Worm (Caenorhabditis elegans): ENCODE results near the gene tsp-21.

tsp-21 gene

DNA sequence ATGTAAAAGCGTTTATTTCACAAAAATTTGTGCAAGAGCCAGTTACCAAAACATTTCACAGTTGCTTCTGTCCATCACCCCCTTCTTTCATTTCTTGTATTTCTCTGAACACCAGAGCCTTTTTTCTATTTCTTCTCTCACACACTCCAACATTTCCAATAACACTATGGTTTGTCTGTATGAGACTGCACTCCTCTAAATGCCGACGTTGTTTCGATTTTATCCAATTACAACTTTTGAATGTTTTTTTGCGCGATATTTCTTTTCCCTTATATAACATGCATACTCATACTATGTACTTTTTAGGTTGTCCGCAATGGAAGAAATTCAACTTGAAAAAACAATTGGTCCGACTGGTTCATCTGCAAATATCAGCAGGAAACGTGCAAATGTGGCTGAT, 26.3 kb upstream of the tsp-21 start, which contains the start of gene F21G4.5:
Gene F21G4.5, plus strand, starts transcription at position 301 of the 400 bp plus-strand sequence.
- TF ChIP-seq fkh-6 (tag; optimal IDR thresholded peaks at IDR 0.05), result no peak
- no peak for TF ChIP-seq ceh-48 (tag; optimal IDR thresholded peaks at IDR 0.05)
- no peak for TF ChIP-seq unc-55 (GFP tag; optimal IDR thresholded peaks at IDR 0.05)
- no peak for TF ChIP-seq lim-6 (tag; optimal IDR thresholded peaks at IDR 0.05)

DNA sequence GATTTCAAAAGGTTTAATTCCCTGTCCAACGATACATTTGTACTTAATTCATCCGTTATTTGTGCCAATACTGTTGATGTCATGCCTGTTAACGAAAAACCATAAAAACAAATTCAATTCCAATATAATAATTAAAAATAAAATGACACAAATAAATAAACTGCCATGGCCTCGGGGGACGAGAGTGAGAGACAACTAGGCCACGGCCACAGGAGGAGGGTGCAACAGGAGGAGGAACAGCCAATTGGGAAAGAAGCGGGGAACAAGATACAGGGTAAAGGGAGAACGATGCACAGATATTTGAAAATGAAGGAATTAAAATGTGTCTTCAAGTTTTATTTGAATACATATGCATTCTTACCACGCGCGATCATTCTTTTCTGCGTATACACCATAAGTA, 14.8 kb upstream of the tsp-21 start, which contains the start of gene F21G4.6:
Gene F21G4.6, minus strand, starts transcription at position 87 of the 400 bp plus-strand sequence.
- TF ChIP-seq zip-5 (tag; optimal IDR thresholded peaks at IDR 0.05) (peak; percentile 23), pha-2 (tag; optimal IDR thresholded peaks at IDR 0.05) (no peak), pax-1 (tag; optimal IDR thresholded peaks at IDR 0.05) (no peak), fkh-6 (tag; optimal IDR thresholded peaks at IDR 0.05) (peak; percentile 20), unc-86 (tag; optimal IDR thresholded peaks at IDR 0.05) (no peak), sox-4 (tag; optimal IDR thresholded peaks at IDR 0.05) (no peak), unc-42 (tag; optimal IDR thresholded peaks at IDR 0.05) (no peak), tbx-2 (tag; optimal IDR thresholded peaks at IDR 0.05) (peak; percentile 66), ceh-14 (tag; optimal IDR thresholded peaks at IDR 0.05) (no peak), nfya-1 (tag; optimal IDR thresholded peaks at IDR 0.05) (no peak), ceh-31 (tag; optimal IDR thresholded peaks at IDR 0.05) (peak; percentile 47), elt-4 (tag; optimal IDR thresholded peaks at IDR 0.05) (no peak), tbx-7 (tag; optimal IDR thresholded peaks at IDR 0.05) (peak; percentile 24), ets-4 (tag; optimal IDR thresholded peaks at IDR 0.05) (peak; percentile 28), hlh-8 (tag; optimal IDR thresholded peaks at IDR 0.05) (peak; percentile 3), eyg-1 (tag; optimal IDR thresholded peaks at IDR 0.05) (no peak), elt-2 (tag; optimal IDR thresholded peaks at IDR 0.05) (peak; percentile 11), ceh-2 (tag; optimal IDR thresholded peaks at IDR 0.05) (peak; percentile 57), Y22D7AL.16 (tag; optimal IDR thresholded peaks at IDR 0.05) (no peak)

DNA sequence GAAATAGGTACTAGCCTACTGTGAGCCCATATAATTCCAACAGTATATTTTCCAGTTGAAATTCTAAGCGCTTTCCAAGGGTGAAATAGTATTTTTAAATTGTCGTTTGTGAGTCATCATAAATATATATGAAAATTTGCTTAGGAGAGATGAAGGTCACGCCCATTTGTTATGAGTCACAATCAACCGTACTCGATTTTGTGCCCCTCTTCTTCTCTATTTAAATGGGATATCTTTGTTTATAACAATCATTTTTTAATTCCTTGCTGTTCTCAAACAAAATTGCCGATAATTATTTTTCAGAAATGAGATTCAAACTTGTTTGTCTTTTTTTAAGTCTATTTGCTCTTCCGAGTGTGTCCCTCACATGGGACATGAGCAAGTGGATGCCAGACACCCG, 13.2 kb upstream of the tsp-21 start, which contains the start of gene folr-1:
Gene folr-1, plus strand, starts transcription at position 301 of the 400 bp plus-strand sequence.
- TF ChIP-seq elt-2 (tag; optimal IDR thresholded peaks at IDR 0.05) (no peak), tbx-7 (tag; optimal IDR thresholded peaks at IDR 0.05) (no peak), ceh-45 (GFP tag; IDR thresholded peaks at IDR 0.05) (no peak), hlh-30 (tag; optimal IDR thresholded peaks at IDR 0.05; ENCODE audit: insufficient read depth) (no peak), dve-1 (tag; optimal IDR thresholded peaks at IDR 0.05) (no peak), hlh-15 (tag; optimal IDR thresholded peaks at IDR 0.05) (no peak), mec-3 (tag; optimal IDR thresholded peaks at IDR 0.05; ENCODE audit: borderline replicate concordance) (no peak), F13H6.1 (tag; optimal IDR thresholded peaks at IDR 0.05) (no peak), madf-2 (tag; optimal IDR thresholded peaks at IDR 0.05) (no peak)

DNA sequence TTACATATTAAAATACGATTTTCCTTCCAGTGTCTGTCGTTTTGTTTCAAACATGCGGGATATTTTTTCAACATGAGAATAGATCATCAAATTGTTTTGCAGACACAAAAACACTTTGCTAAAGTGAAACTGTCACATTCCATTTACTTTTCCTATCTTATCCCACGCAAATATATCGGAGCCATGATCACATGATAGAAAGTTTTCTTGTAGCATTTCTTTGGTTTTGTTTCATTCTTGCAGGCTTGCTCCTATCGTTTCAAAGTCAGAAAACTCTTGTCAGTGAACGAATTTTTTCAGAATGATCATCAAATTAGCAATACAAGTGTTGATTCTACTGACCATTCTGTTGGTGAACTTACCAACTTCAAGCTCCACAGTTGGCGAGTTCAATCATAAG, 10.9 kb upstream of the tsp-21 start, which contains the start of gene C17G1.2:
Gene C17G1.2, plus strand, starts transcription at position 301 of the 400 bp plus-strand sequence.
- TF ChIP-seq elt-4 (tag; optimal IDR thresholded peaks at IDR 0.05) (no peak), dmd-4 (tag; optimal IDR thresholded peaks at IDR 0.05; ENCODE audit: borderline replicate concordance) (no peak), tbx-7 (tag; optimal IDR thresholded peaks at IDR 0.05) (no peak), sdc-2 (tag; optimal IDR thresholded peaks at IDR 0.05) (no peak), pqm-1 (tag; optimal IDR thresholded peaks at IDR 0.05) (no peak), F13H6.1 (tag; optimal IDR thresholded peaks at IDR 0.05) (no peak), ttx-3 (tag; optimal IDR thresholded peaks at IDR 0.05) (no peak)

DNA sequence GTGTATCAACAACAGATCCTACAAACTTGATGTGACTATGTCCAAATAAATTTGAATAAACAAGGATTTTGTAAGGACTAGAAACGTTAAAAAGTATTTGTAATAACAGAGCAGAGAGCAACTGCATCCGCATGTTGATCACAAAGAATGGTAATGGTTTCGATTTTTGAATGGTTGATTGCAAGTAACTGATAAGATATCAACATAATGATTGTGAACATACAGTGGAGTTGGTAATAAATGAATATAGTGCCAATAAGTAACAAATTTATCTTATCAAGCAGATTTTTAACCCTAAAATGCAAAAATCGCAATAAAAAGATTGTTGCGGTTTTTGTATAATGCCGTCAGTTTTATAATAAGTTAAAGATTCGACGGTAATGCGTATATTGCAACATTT, 7.2 kb upstream of the tsp-21 start, which contains the start of gene ugt-23:
Gene ugt-23, minus strand, starts transcription at position 212 of the 400 bp plus-strand sequence.
- peak; percentile 70 for TF ChIP-seq elt-2 (tag; optimal IDR thresholded peaks at IDR 0.05)
- no peak for TF ChIP-seq ama-1 (optimal IDR thresholded peaks at IDR 0.05)

All from whole organism, late embryonic.